Comparison of ENCODE assay signal across 1 fruit fly cellular context in the genomic region with DNA sequence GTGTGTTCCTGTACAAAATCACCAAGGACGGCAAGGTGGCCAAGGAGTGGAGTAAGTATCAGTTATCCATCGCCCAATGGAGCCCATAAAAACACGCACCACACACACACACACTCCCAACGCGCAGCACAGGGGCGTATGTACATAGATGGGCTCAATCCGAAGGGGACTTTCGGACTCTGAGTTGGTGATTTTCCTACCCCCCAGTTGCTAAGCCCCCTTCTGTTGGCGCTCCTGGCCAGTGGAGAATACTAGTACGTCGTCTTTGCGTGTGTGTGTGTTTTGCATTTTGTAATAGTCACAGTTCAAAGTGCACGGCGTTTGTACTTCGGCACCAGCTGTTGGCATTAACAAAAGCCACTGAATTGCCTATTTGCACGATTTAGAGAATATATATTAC.
TF ChIP-seq lines count a peak whose summit lies in the region.

No protein-coding gene starts in this region.

TF ChIP-seq in whole organism, embryonic, 481 proteins besides CTCF, POLR2A, EP300 and RAD21 (continued from another document and continues in another):
- TF ChIP-seq Aef1 (GFP tag; IDR thresholded peaks at IDR 0.05; lab: Robert Waterston, UW), result peak; percentile 62
- peak; percentile 61 for TF ChIP-seq CG8924 (tag; optimal IDR thresholded peaks at IDR 0.05; lab: Kevin White, UChicago)
- no peak for TF ChIP-seq ato (GFP tag; IDR thresholded peaks at IDR 0.05; lab: Robert Waterston, UW; ENCODE audit: partially characterized antibody)
- TF ChIP-seq CG12659 (GFP tag; optimal IDR thresholded peaks at IDR 0.05; lab: Kevin White, UChicago), result peak; percentile 75
- peak; percentile 48 for TF ChIP-seq ap (GFP tag; IDR thresholded peaks at IDR 0.05; lab: Robert Waterston, UW)
- TF ChIP-seq dysf (GFP tag; IDR thresholded peaks at IDR 0.05; lab: Robert Waterston, UW), result peak; percentile 86
- TF ChIP-seq Usf (GFP tag; optimal IDR thresholded peaks at IDR 0.05; lab: Kevin White, UChicago), result peak; percentile 65
- TF ChIP-seq CG1792 (GFP tag; optimal IDR thresholded peaks at IDR 0.05; lab: Kevin White, UChicago), result peak; percentile 61
- TF ChIP-seq CG4404 (GFP tag; IDR thresholded peaks at IDR 0.05; lab: Robert Waterston, UW), result peak; percentile 49
- TF ChIP-seq nerfin-1 (tag; optimal IDR thresholded peaks at IDR 0.05; lab: Kevin White, UChicago), result peak; percentile 33
- TF ChIP-seq CG34224 (GFP tag; IDR thresholded peaks at IDR 0.05; lab: Robert Waterston, UW; ENCODE audit: partially characterized antibody), result no peak
- peak; percentile 75 to 83 for TF ChIP-seq bsh (GFP tag; optimal IDR thresholded peaks at IDR 0.05; lab: Kevin White, UChicago)
- peak; percentile 81 for TF ChIP-seq Fer3 (tag; optimal IDR thresholded peaks at IDR 0.05; lab: Kevin White, UChicago)
- TF ChIP-seq emc (GFP tag; optimal IDR thresholded peaks at IDR 0.05; lab: Kevin White, UChicago), result no peak
- peak; percentile 69; the same call in 2 of the 3 replicates for TF ChIP-seq B-H1 (GFP tag; IDR thresholded peaks at IDR 0.05; lab: Robert Waterston, UW)
- peak; percentile 53; the same call in 1 of the 3 replicates for TF ChIP-seq z (GFP tag; IDR thresholded peaks at IDR 0.05; lab: Robert Waterston, UW)
- TF ChIP-seq gem (tag; optimal IDR thresholded peaks at IDR 0.05; lab: Kevin White, UChicago), result peak; percentile 81
- TF ChIP-seq CG1024 (GFP tag; IDR thresholded peaks at IDR 0.05; lab: Robert Waterston, UW), result peak; percentile 74
- no peak for TF ChIP-seq Dp (GFP tag; optimal IDR thresholded peaks at IDR 0.05; lab: Kevin White, UChicago)
- TF ChIP-seq ems (GFP tag; optimal IDR thresholded peaks at IDR 0.05; lab: Kevin White, UChicago), result peak; percentile 42
- peak; percentile 60 for TF ChIP-seq CG17568 (GFP tag; optimal IDR thresholded peaks at IDR 0.05; lab: Kevin White, UChicago)
- TF ChIP-seq ind (GFP tag; optimal IDR thresholded peaks at IDR 0.05; lab: Kevin White, UChicago), result peak; percentile 86
- TF ChIP-seq CG10979 (tag; optimal IDR thresholded peaks at IDR 0.05; lab: Kevin White, UChicago), result peak; percentile 51
- TF ChIP-seq Oaz (GFP tag; IDR thresholded peaks at IDR 0.05; lab: Robert Waterston, UW), result peak; percentile 67
- no peak for TF ChIP-seq CG7963 (GFP tag; IDR thresholded peaks at IDR 0.05; lab: Robert Waterston, UW; ENCODE audit: partially characterized antibody)
- TF ChIP-seq chn (GFP tag; optimal IDR thresholded peaks at IDR 0.05; lab: Kevin White, UChicago), result peak; percentile 72
- peak; percentile 14 for TF ChIP-seq CG3838 (GFP tag; optimal IDR thresholded peaks at IDR 0.05; lab: Kevin White, UChicago)
- peak; percentile 84 for TF ChIP-seq HLH3B (GFP tag; IDR thresholded peaks at IDR 0.05; lab: Robert Waterston, UW)
- peak; percentile 67 for TF ChIP-seq Fer2 (tag; optimal IDR thresholded peaks at IDR 0.05; lab: Kevin White, UChicago)
- peak; percentile 78 for TF ChIP-seq tx (GFP tag; optimal IDR thresholded peaks at IDR 0.05; lab: Kevin White, UChicago)
- TF ChIP-seq CG7357 (GFP tag; IDR thresholded peaks at IDR 0.05; lab: Robert Waterston, UW), result 0 out of 3 replicates have a peak, but pooled peaks have one; percentile 46
- TF ChIP-seq CG15696 (tag; optimal IDR thresholded peaks at IDR 0.05; lab: Kevin White, UChicago), result peak; percentile 57
- TF ChIP-seq CG43689 (GFP tag; IDR thresholded peaks at IDR 0.05; lab: Robert Waterston, UW), result peak; percentile 36; the same call in 1 of the 2 replicates
- peak; percentile 65 for TF ChIP-seq BtbVII (GFP tag; optimal IDR thresholded peaks at IDR 0.05; lab: Kevin White, UChicago)
- TF ChIP-seq slp2 (GFP tag; optimal IDR thresholded peaks at IDR 0.05; lab: Kevin White, UChicago), result peak; percentile 39
- TF ChIP-seq pb (GFP tag; optimal IDR thresholded peaks at IDR 0.05; lab: Kevin White, UChicago), result no peak
- peak; percentile 85 for TF ChIP-seq CG16779 (GFP tag; IDR thresholded peaks at IDR 0.05; lab: Robert Waterston, UW)
- peak; percentile 80 for TF ChIP-seq Fer1 (GFP tag; optimal IDR thresholded peaks at IDR 0.05; lab: Kevin White, UChicago)
- TF ChIP-seq CG16815 (GFP tag; optimal IDR thresholded peaks at IDR 0.05; lab: Kevin White, UChicago), result peak; percentile 66
- TF ChIP-seq CG12071 (GFP tag; optimal IDR thresholded peaks at IDR 0.05; lab: Kevin White, UChicago), result peak; percentile 85
- TF ChIP-seq CG30403 (GFP tag; optimal IDR thresholded peaks at IDR 0.05; lab: Kevin White, UChicago), result peak; percentile 72
- TF ChIP-seq CG11504 (tag; optimal IDR thresholded peaks at IDR 0.05; lab: Kevin White, UChicago), result peak; percentile 80
- TF ChIP-seq Hr51 (GFP tag; optimal IDR thresholded peaks at IDR 0.05; lab: Kevin White, UChicago), result peak; percentile 62 to 72
- no peak for TF ChIP-seq en (GFP tag; optimal IDR thresholded peaks at IDR 0.05; lab: Kevin White, UChicago)
- peak; percentile 80 for TF ChIP-seq HmgD (GFP tag; optimal IDR thresholded peaks at IDR 0.05; lab: Kevin White, UChicago)
- TF ChIP-seq seq (GFP tag; IDR thresholded peaks at IDR 0.05; lab: Robert Waterston, UW), result peak; percentile 70
- TF ChIP-seq Eip74EF (GFP tag; optimal IDR thresholded peaks at IDR 0.05; lab: Kevin White, UChicago), result peak in 1 of 2 experiments; percentile 12
- TF ChIP-seq abd-A (tag; optimal IDR thresholded peaks at IDR 0.05; lab: Kevin White, UChicago), result no peak
- no peak for TF ChIP-seq prd (optimal IDR thresholded peaks at IDR 0.05; lab: Kevin White, UChicago)
- peak; percentile 88 for TF ChIP-seq prd (GFP tag; IDR thresholded peaks at IDR 0.05; lab: Robert Waterston, UW)
- TF ChIP-seq HLH4C (GFP tag; IDR thresholded peaks at IDR 0.05; lab: Robert Waterston, UW; ENCODE audit: partially characterized antibody), result no peak
- TF ChIP-seq Ssrp (tag; optimal IDR thresholded peaks at IDR 0.05; lab: Kevin White, UChicago), result peak; percentile 28
- TF ChIP-seq CG6175 (GFP tag; IDR thresholded peaks at IDR 0.05; lab: Robert Waterston, UW), result peak; percentile 74; the same call in 2 of the 3 replicates
- peak; percentile 78 for TF ChIP-seq CG12744 (GFP tag; optimal IDR thresholded peaks at IDR 0.05; lab: Kevin White, UChicago)
- peak; percentile 84 for TF ChIP-seq HLH54F (GFP tag; optimal IDR thresholded peaks at IDR 0.05; lab: Kevin White, UChicago)
- TF ChIP-seq CG9817 (tag; optimal IDR thresholded peaks at IDR 0.05; lab: Kevin White, UChicago), result peak; percentile 84
- peak; percentile 71; the same call in 1 of the 3 replicates for TF ChIP-seq CG2889 (GFP tag; IDR thresholded peaks at IDR 0.05; lab: Robert Waterston, UW)
- TF ChIP-seq twi (tag; optimal IDR thresholded peaks at IDR 0.05; lab: Kevin White, UChicago), result peak; percentile 26
- TF ChIP-seq wdn (GFP tag; IDR thresholded peaks at IDR 0.05; lab: Robert Waterston, UW), result peak; percentile 65
- TF ChIP-seq phol (tag; optimal IDR thresholded peaks at IDR 0.05; lab: Kevin White, UChicago), result peak; percentile 60
- peak; percentile 21 for TF ChIP-seq CG33557 (GFP tag; optimal IDR thresholded peaks at IDR 0.05; lab: Kevin White, UChicago)
- peak; percentile 46 for TF ChIP-seq ssp (GFP tag; IDR thresholded peaks at IDR 0.05; lab: Robert Waterston, UW)
- TF ChIP-seq Camta (GFP tag; optimal IDR thresholded peaks at IDR 0.05; lab: Kevin White, UChicago), result peak; percentile 39
- TF ChIP-seq kay (GFP tag; optimal IDR thresholded peaks at IDR 0.05; lab: Kevin White, UChicago), result peak; percentile 17
- TF ChIP-seq CG3726 (GFP tag; IDR thresholded peaks at IDR 0.05; lab: Robert Waterston, UW), result peak; percentile 21; the same call in 1 of the 3 replicates
- no peak for TF ChIP-seq hkb (optimal IDR thresholded peaks at IDR 0.05; lab: Kevin White, UChicago)
- TF ChIP-seq hkb (GFP tag; IDR thresholded peaks at IDR 0.05; lab: Robert Waterston, UW), result peak; percentile 73
- no peak for TF ChIP-seq Deaf1 (tag; optimal IDR thresholded peaks at IDR 0.05; lab: Kevin White, UChicago)
- TF ChIP-seq CG2875 (GFP tag; optimal IDR thresholded peaks at IDR 0.05; lab: Kevin White, UChicago), result peak; percentile 47
- peak; percentile 11 for TF ChIP-seq da (GFP tag; optimal IDR thresholded peaks at IDR 0.05; lab: Kevin White, UChicago)
- TF ChIP-seq B-H2 (GFP tag; optimal IDR thresholded peaks at IDR 0.05; lab: Kevin White, UChicago), result peak; percentile 88
- TF ChIP-seq hbn (GFP tag; IDR thresholded peaks at IDR 0.05; lab: Robert Waterston, UW; ENCODE audit: partially characterized antibody), result no peak
- TF ChIP-seq ab (GFP tag; optimal IDR thresholded peaks at IDR 0.05; lab: Kevin White, UChicago), result peak; percentile 75
- 0 out of 2 replicates have a peak, but pooled peaks have one; percentile 15 for TF ChIP-seq crol (GFP tag; IDR thresholded peaks at IDR 0.05; lab: Robert Waterston, UW)
- TF ChIP-seq CG2116 (GFP tag; optimal IDR thresholded peaks at IDR 0.05; lab: Kevin White, UChicago), result no peak
- TF ChIP-seq Optix (GFP tag; IDR thresholded peaks at IDR 0.05; lab: Robert Waterston, UW), result peak; percentile 71
- peak; percentile 56 for TF ChIP-seq CG1233 (GFP tag; optimal IDR thresholded peaks at IDR 0.05; lab: Kevin White, UChicago)
- peak; percentile 77 for TF ChIP-seq Sox102F (GFP tag; optimal IDR thresholded peaks at IDR 0.05; lab: Kevin White, UChicago)
- TF ChIP-seq ara (GFP tag; IDR thresholded peaks at IDR 0.05; lab: Robert Waterston, UW), result peak; percentile 72
- no peak for TF ChIP-seq eve (GFP tag; optimal IDR thresholded peaks at IDR 0.05; lab: Kevin White, UChicago)
- TF ChIP-seq bbx (GFP tag; IDR thresholded peaks at IDR 0.05; lab: Robert Waterston, UW; ENCODE audit: partially characterized antibody), result no peak; the same call in 1 of the 2 replicates
- no peak for TF ChIP-seq vnd (GFP tag; IDR thresholded peaks at IDR 0.05; lab: Robert Waterston, UW; ENCODE audit: partially characterized antibody)
- no peak for TF ChIP-seq Poxn (GFP tag; IDR thresholded peaks at IDR 0.05; lab: Robert Waterston, UW)
- peak; percentile 73 for TF ChIP-seq grau (tag; optimal IDR thresholded peaks at IDR 0.05; lab: Kevin White, UChicago)
- peak; percentile 52 for TF ChIP-seq ftz-f1 (GFP tag; optimal IDR thresholded peaks at IDR 0.05; lab: Kevin White, UChicago)
- TF ChIP-seq cato (GFP tag; optimal IDR thresholded peaks at IDR 0.05; lab: Kevin White, UChicago; ENCODE audit: borderline replicate concordance), result peak; percentile 9
- peak; percentile 62 for TF ChIP-seq schlank (tag; optimal IDR thresholded peaks at IDR 0.05; lab: Kevin White, UChicago)
- TF ChIP-seq Hr39 (optimal IDR thresholded peaks at IDR 0.05; lab: Kevin White, UChicago), result no peak
- peak; percentile 64 for TF ChIP-seq HLHmδ (GFP tag; optimal IDR thresholded peaks at IDR 0.05; lab: Kevin White, UChicago)
- peak; percentile 91 for TF ChIP-seq CG32532 (GFP tag; IDR thresholded peaks at IDR 0.05; lab: Robert Waterston, UW)
- TF ChIP-seq pnt (GFP tag; optimal IDR thresholded peaks at IDR 0.05; lab: Kevin White, UChicago), result peak; percentile 76
- peak; percentile 48 for TF ChIP-seq pho (GFP tag; optimal IDR thresholded peaks at IDR 0.05; lab: Kevin White, UChicago)
- no peak for TF ChIP-seq Nf-YB (GFP tag; optimal IDR thresholded peaks at IDR 0.05; lab: Kevin White, UChicago)
- TF ChIP-seq Elba2 (GFP tag; optimal IDR thresholded peaks at IDR 0.05; lab: Kevin White, UChicago), result no peak
- TF ChIP-seq cad (GFP tag; optimal IDR thresholded peaks at IDR 0.05; lab: Kevin White, UChicago), result no peak
- no peak for TF ChIP-seq BEAF-32 (GFP tag; optimal IDR thresholded peaks at IDR 0.05; lab: Kevin White, UChicago)
- no peak for TF ChIP-seq CG9797 (GFP tag; optimal IDR thresholded peaks at IDR 0.05; lab: Kevin White, UChicago)
- TF ChIP-seq CG9727 (GFP tag; optimal IDR thresholded peaks at IDR 0.05; lab: Kevin White, UChicago), result peak; percentile 3
- peak; percentile 29 for TF ChIP-seq CG8359 (GFP tag; optimal IDR thresholded peaks at IDR 0.05; lab: Kevin White, UChicago; ENCODE audit: borderline replicate concordance)
- peak; percentile 66 for TF ChIP-seq CG12391 (tag; optimal IDR thresholded peaks at IDR 0.05; lab: Kevin White, UChicago)
- peak; percentile 47; the same call in 1 of the 2 replicates for TF ChIP-seq danr (GFP tag; IDR thresholded peaks at IDR 0.05; lab: Robert Waterston, UW)
- TF ChIP-seq dan (GFP tag; IDR thresholded peaks at IDR 0.05; lab: Robert Waterston, UW), result no peak
- TF ChIP-seq Side (GFP tag; optimal IDR thresholded peaks at IDR 0.05; lab: Kevin White, UChicago), result peak; percentile 80
- TF ChIP-seq CG10267 (tag; optimal IDR thresholded peaks at IDR 0.05; lab: Kevin White, UChicago), result peak; percentile 48
- peak; percentile 67 for TF ChIP-seq ttk (GFP tag; IDR thresholded peaks at IDR 0.05; lab: Robert Waterston, UW)
- TF ChIP-seq fd3F (GFP tag; optimal IDR thresholded peaks at IDR 0.05; lab: Kevin White, UChicago), result peak; percentile 71
- TF ChIP-seq CG2129 (GFP tag; IDR thresholded peaks at IDR 0.05; lab: Robert Waterston, UW; ENCODE audit: partially characterized antibody), result no peak
- peak; percentile 47 for TF ChIP-seq jing (GFP tag; optimal IDR thresholded peaks at IDR 0.05; lab: Kevin White, UChicago)
- peak; percentile 77 for TF ChIP-seq CG12155 (GFP tag; optimal IDR thresholded peaks at IDR 0.05; lab: Kevin White, UChicago)
- peak; percentile 31 for TF ChIP-seq nau (GFP tag; optimal IDR thresholded peaks at IDR 0.05; lab: Kevin White, UChicago)
- peak; percentile 68 for TF ChIP-seq toy (GFP tag; IDR thresholded peaks at IDR 0.05; lab: Robert Waterston, UW)
- no peak for TF ChIP-seq gfzf (GFP tag; optimal IDR thresholded peaks at IDR 0.05; lab: Kevin White, UChicago)
- peak; percentile 46 for TF ChIP-seq dm (GFP tag; optimal IDR thresholded peaks at IDR 0.05; lab: Kevin White, UChicago)
- TF ChIP-seq pros (GFP tag; optimal IDR thresholded peaks at IDR 0.05; lab: Kevin White, UChicago), result no peak
- TF ChIP-seq nom (GFP tag; optimal IDR thresholded peaks at IDR 0.05; lab: Kevin White, UChicago), result peak; percentile 97
- peak; percentile 97 for TF ChIP-seq Med (GFP tag; lab: Kevin White, UChicago)
- TF ChIP-seq CG6272 (GFP tag; IDR thresholded peaks at IDR 0.05; lab: Robert Waterston, UW), result peak; percentile 69
- peak; percentile 46; the same call in 1 of the 2 replicates for TF ChIP-seq Awh (GFP tag; IDR thresholded peaks at IDR 0.05; lab: Robert Waterston, UW)
- peak; percentile 79 for TF ChIP-seq CG7372 (GFP tag; IDR thresholded peaks at IDR 0.05; lab: Robert Waterston, UW)
- TF ChIP-seq gt (GFP tag; IDR thresholded peaks at IDR 0.05; lab: Robert Waterston, UW), result peak; percentile 51; the same call in 1 of the 2 replicates
- TF ChIP-seq CG4424 (GFP tag; optimal IDR thresholded peaks at IDR 0.05; lab: Kevin White, UChicago), result peak; percentile 58
- peak; percentile 43; the same call in 1 of the 2 replicates for TF ChIP-seq CG6689 (GFP tag; IDR thresholded peaks at IDR 0.05; lab: Robert Waterston, UW)
- TF ChIP-seq CG13123 (GFP tag; optimal IDR thresholded peaks at IDR 0.05; lab: Kevin White, UChicago), result peak; percentile 21
- no peak for TF ChIP-seq CG10462 (GFP tag; optimal IDR thresholded peaks at IDR 0.05; lab: Kevin White, UChicago)
